Fruit fly (Drosophila melanogaster) whole organism, embryonic: ENCODE results near the gene Cont.

Experiments used
- CG10366 ChIP-seq: fragments of 200-800 bp; sonication (Bioruptor generic); IDR thresholded peaks from 2 replicates; pipeline ENCODE4 v1.3.6; 2022; ENCODE audit warnings: missing biosample characterization, missing genetic modification characterization
- CG10543 ChIP-seq: fragments of 200-800 bp; sonication (Bioruptor generic); optimal IDR thresholded peaks from 3 replicates; lab custom pipeline; 2017; ENCODE audit warnings: missing biosample characterization, mild to moderate bottlenecking, missing genetic modification characterization, moderate library complexity
- CG10654 ChIP-seq: fragments of 200-800 bp; sonication (Bioruptor generic); optimal IDR thresholded peaks from 2 replicates; lab custom pipeline; 2016; ENCODE audit warnings: missing biosample characterization, missing genetic modification characterization
- CG11560 ChIP-seq: fragments of 200-800 bp; sonication (Bioruptor generic); IDR thresholded peaks from 3 replicates; pipeline ENCODE4 v1.3.6; 2022; ENCODE audit warnings: missing biosample characterization, missing genetic modification characterization
- CG1233 ChIP-seq: fragments of 200-800 bp; sonication (Bioruptor generic); optimal IDR thresholded peaks from 4 replicates; lab custom pipeline; 2018; ENCODE audit warnings: missing biosample characterization, mild to moderate bottlenecking, missing genetic modification characterization
- CG12391 ChIP-seq: fragments of 200-800 bp; sonication (Bioruptor generic); optimal IDR thresholded peaks from 3 replicates; lab custom pipeline; 2018; ENCODE audit warnings: missing biosample characterization, mild to moderate bottlenecking, missing genetic modification characterization, moderate library complexity
- CG12942 ChIP-seq: fragments of 200-800 bp; sonication (Bioruptor generic); optimal IDR thresholded peaks from 3 replicates; lab custom pipeline; 2016; ENCODE audit warnings: missing biosample characterization, missing genetic modification characterization
- CG13624 ChIP-seq: fragments of 200-800 bp; sonication (Bioruptor generic); optimal IDR thresholded peaks from 2 replicates; lab custom pipeline; 2016; ENCODE audit warnings: missing biosample characterization, missing genetic modification characterization
- CG14710 ChIP-seq: fragments of 200-800 bp; sonication (Bioruptor generic); optimal IDR thresholded peaks from 3 replicates; lab custom pipeline; 2019; ENCODE audit warnings: missing biosample characterization, mild to moderate bottlenecking, missing genetic modification characterization, moderate library complexity
- CG15011 ChIP-seq: fragments of 200-800 bp; sonication (Bioruptor generic); optimal IDR thresholded peaks from 3 replicates; lab custom pipeline; 2018; ENCODE audit warnings: missing biosample characterization, mild to moderate bottlenecking, missing genetic modification characterization
- CG17385 ChIP-seq: fragments of 200-800 bp; sonication (Bioruptor generic); optimal IDR thresholded peaks from 3 replicates; lab custom pipeline; 2018; ENCODE audit warnings: missing biosample characterization, mild to moderate bottlenecking, missing genetic modification characterization
- CG17829 ChIP-seq: fragments of 200-800 bp; optimal IDR thresholded peaks from 2 replicates; lab custom pipeline; 2019; ENCODE audit warnings: missing biosample characterization, mild to moderate bottlenecking, missing genetic modification characterization, moderate library complexity
- CG17912 ChIP-seq: fragments of 200-800 bp; sonication (Bioruptor generic); optimal IDR thresholded peaks from 2 replicates; lab custom pipeline; 2018; ENCODE audit warnings: missing biosample characterization, mild to moderate bottlenecking, missing genetic modification characterization
- CG30403 ChIP-seq: fragments of 200-800 bp; sonication (Bioruptor generic); optimal IDR thresholded peaks from 3 replicates; lab custom pipeline; 2016; ENCODE audit warnings: missing biosample characterization, missing genetic modification characterization
- CG32532 ChIP-seq: fragments of 200-800 bp; sonication (Bioruptor generic); IDR thresholded peaks from 2 replicates; pipeline ENCODE4 v1.3.6; 2022; ENCODE audit warnings: missing biosample characterization, missing genetic modification characterization
- CG43689 ChIP-seq: fragments of 200-800 bp; sonication (Bioruptor generic); IDR thresholded peaks from 2 replicates; pipeline ENCODE4 v1.3.6; 2022; ENCODE audit warnings: missing biosample characterization, missing genetic modification characterization
- CG4617 ChIP-seq: fragments of 200-800 bp; sonication (Bioruptor generic); optimal IDR thresholded peaks from 3 replicates; lab custom pipeline; 2016; ENCODE audit warnings: missing biosample characterization, missing genetic modification characterization, borderline replicate concordance
- CG4854 ChIP-seq: fragments of 200-800 bp; sonication (Bioruptor generic); optimal IDR thresholded peaks from 2 replicates; lab custom pipeline; 2016; ENCODE audit warnings: missing biosample characterization, missing genetic modification characterization, inconsistent platforms
- CG7987 ChIP-seq: fragments of 200-800 bp; sonication (Bioruptor generic); optimal IDR thresholded peaks from 2 replicates; lab custom pipeline; 2018; ENCODE audit warnings: missing biosample characterization, mild to moderate bottlenecking, missing genetic modification characterization, moderate library complexity
- CHES-1-like ChIP-seq: fragments of 200-800 bp; sonication (Bioruptor generic); optimal IDR thresholded peaks from 2 replicates; lab custom pipeline; 2016; ENCODE audit warnings: missing biosample characterization, missing genetic modification characterization
- CTCF ChIP-seq: fragments of 200-800 bp; sonication (Bioruptor generic); optimal IDR thresholded peaks from 2 replicates; lab custom pipeline; 2017; ENCODE audit warnings: missing biosample characterization, mild to moderate bottlenecking, missing genetic modification characterization, moderate library complexity
- Camta ChIP-seq: fragments of 200-800 bp; sonication (Bioruptor generic); optimal IDR thresholded peaks from 2 replicates; lab custom pipeline; 2016; ENCODE audit warnings: missing biosample characterization, missing genetic modification characterization
- D19A ChIP-seq: fragments of 200-800 bp; optimal IDR thresholded peaks from 3 replicates; lab custom pipeline; 2019; ENCODE audit warnings: missing biosample characterization, mild to moderate bottlenecking, missing genetic modification characterization, moderate library complexity
- Dad ChIP-seq: fragments of 200-800 bp; sonication (Bioruptor generic); optimal IDR thresholded peaks from 3 replicates; lab custom pipeline; 2016; ENCODE audit warnings: missing biosample characterization, missing genetic modification characterization
- Deaf1 ChIP-seq: fragments of 200-800 bp; optimal IDR thresholded peaks from 3 replicates; lab custom pipeline; 2019; ENCODE audit warnings: missing biosample characterization, mild to moderate bottlenecking, missing genetic modification characterization, moderate library complexity
- Doc3 ChIP-seq: fragments of 200-800 bp; sonication (Bioruptor generic); IDR thresholded peaks from 3 replicates; pipeline ENCODE4 v1.3.6; 2022; ENCODE audit warnings: missing biosample characterization, missing genetic modification characterization; ENCODE audit not compliant: partially characterized antibody
- Dp ChIP-seq: fragments of 200-800 bp; sonication (Bioruptor generic); optimal IDR thresholded peaks from 2 replicates; lab custom pipeline; 2018; ENCODE audit warnings: missing biosample characterization, mild to moderate bottlenecking, missing genetic modification characterization, moderate library complexity
- Dref ChIP-seq: fragments of 200-800 bp; sonication (Bioruptor generic); IDR thresholded peaks from 2 replicates; pipeline ENCODE4 v1.3.6; 2022; ENCODE audit warnings: missing biosample characterization, missing genetic modification characterization
- Drgx ChIP-seq: fragments of 200-800 bp; sonication (Bioruptor generic); IDR thresholded peaks from 2 replicates; pipeline ENCODE4 v1.3.6; 2022; ENCODE audit warnings: missing biosample characterization, missing genetic modification characterization
- ERR ChIP-seq: fragments of 200-800 bp; sonication (Bioruptor generic); optimal IDR thresholded peaks from 2 replicates; lab custom pipeline; 2016; ENCODE audit warnings: missing biosample characterization, missing genetic modification characterization
- Ets65A ChIP-seq: fragments of 200-800 bp; sonication (Bioruptor generic); peaks from one replicate; lab custom pipeline; 2016; ENCODE audit warnings: missing biosample characterization, missing genetic modification characterization
- Ets97D ChIP-seq: fragments of 200-800 bp; sonication (Bioruptor generic); optimal IDR thresholded peaks from 3 replicates; lab custom pipeline; 2016; ENCODE audit warnings: missing biosample characterization, missing genetic modification characterization
- GATAe ChIP-seq: fragments of 200-800 bp; sonication (Bioruptor generic); conservative IDR thresholded peaks from 2 replicates; pipeline ENCODE4 v1.3.6; 2022; ENCODE audit warnings: missing biosample characterization, missing genetic modification characterization
- HLH3B ChIP-seq: fragments of 200-800 bp; sonication (Bioruptor generic); IDR thresholded peaks from 2 replicates; pipeline ENCODE4 v1.3.6; 2022; ENCODE audit warnings: missing biosample characterization, missing genetic modification characterization
- Meics ChIP-seq: fragments of 200-800 bp; sonication (Bioruptor generic); optimal IDR thresholded peaks from 2 replicates; lab custom pipeline; 2017; ENCODE audit warnings: missing biosample characterization, mild to moderate bottlenecking, missing genetic modification characterization
- NK7.1 ChIP-seq: fragments of 200-800 bp; sonication (Bioruptor generic); optimal IDR thresholded peaks from 3 replicates; lab custom pipeline; 2016; ENCODE audit warnings: missing biosample characterization, missing genetic modification characterization
- Neu2 ChIP-seq: fragments of 200-800 bp; sonication (Bioruptor generic); optimal IDR thresholded peaks from 3 replicates; lab custom pipeline; 2016; ENCODE audit warnings: missing biosample characterization, missing genetic modification characterization, borderline replicate concordance
- Stat92E ChIP-seq, 3 experiments: fragments of >200 bp in 2 of 3; fragments of 200-800 bp in 1 of 3; sonication (Bioruptor generic) in 1 of 3; optimal IDR thresholded peaks; 2 replicates each; lab custom pipeline; 2017 to 2019; ENCODE audit warnings: missing biosample characterization in 3 of 3, missing genetic modification characterization in 3 of 3, mild to moderate bottlenecking in 1 of 3, moderate library complexity in 1 of 3
- abd-A ChIP-seq: fragments of 200-800 bp; sonication (Bioruptor generic); optimal IDR thresholded peaks from 3 replicates; lab custom pipeline; 2019; ENCODE audit warnings: missing biosample characterization, mild to moderate bottlenecking, missing genetic modification characterization, moderate library complexity
- ato ChIP-seq: fragments of 200-800 bp; sonication (Bioruptor generic); IDR thresholded peaks from 2 replicates; pipeline ENCODE4 v1.3.6; 2022; ENCODE audit warnings: missing biosample characterization, missing genetic modification characterization; ENCODE audit not compliant: partially characterized antibody
- chif ChIP-seq, 2 experiments: fragments of 200-800 bp; sonication (Bioruptor generic); optimal IDR thresholded peaks; 3 replicates each; lab custom pipeline; 2016; ENCODE audit warnings: missing biosample characterization in 2 of 2, missing genetic modification characterization in 2 of 2
- da ChIP-seq: fragments of 200-800 bp; sonication (Bioruptor generic); optimal IDR thresholded peaks from 2 replicates; lab custom pipeline; 2016; ENCODE audit warnings: missing biosample characterization, missing genetic modification characterization
- dan ChIP-seq: fragments of 200-800 bp; sonication (Bioruptor generic); IDR thresholded peaks from 2 replicates; pipeline ENCODE4 v1.3.6; 2022; ENCODE audit warnings: missing biosample characterization, missing genetic modification characterization
- gcm2 ChIP-seq: fragments of 200-800 bp; sonication (Bioruptor generic); optimal IDR thresholded peaks from 2 replicates; lab custom pipeline; 2016; ENCODE audit warnings: missing biosample characterization, missing genetic modification characterization
- gem ChIP-seq: fragments of 200-800 bp; sonication (Bioruptor generic); optimal IDR thresholded peaks from 2 replicates; lab custom pipeline; 2019; ENCODE audit warnings: missing biosample characterization, mild to moderate bottlenecking, missing genetic modification characterization, moderate library complexity
- hbn ChIP-seq: fragments of 200-800 bp; sonication (Bioruptor generic); IDR thresholded peaks from 2 replicates; pipeline ENCODE4 v1.3.6; 2022; ENCODE audit warnings: missing biosample characterization, missing genetic modification characterization; ENCODE audit not compliant: partially characterized antibody
- her ChIP-seq: fragments of 200-800 bp; sonication (Bioruptor generic); optimal IDR thresholded peaks from 2 replicates; lab custom pipeline; 2016; ENCODE audit warnings: missing biosample characterization, missing genetic modification characterization
- luna ChIP-seq: fragments of 200-800 bp; sonication (Bioruptor generic); optimal IDR thresholded peaks from 2 replicates; lab custom pipeline; 2016; ENCODE audit warnings: missing biosample characterization, missing genetic modification characterization
- psq ChIP-seq: fragments of 200-800 bp; sonication (Bioruptor generic); optimal IDR thresholded peaks from 2 replicates; lab custom pipeline; 2017; ENCODE audit warnings: missing biosample characterization, missing genetic modification characterization
- run ChIP-seq: fragments of 200-800 bp; sonication (Bioruptor generic); optimal IDR thresholded peaks from 3 replicates; lab custom pipeline; 2018; ENCODE audit warnings: missing biosample characterization, mild to moderate bottlenecking, missing genetic modification characterization
- sna ChIP-seq: fragments of 200-800 bp; sonication (Bioruptor generic); IDR thresholded peaks from 2 replicates; pipeline ENCODE4 v1.3.6; 2022; ENCODE audit warnings: missing biosample characterization, missing genetic modification characterization; ENCODE audit not compliant: partially characterized antibody
- sob ChIP-seq: fragments of 200-800 bp; sonication (Bioruptor generic); IDR thresholded peaks from 2 replicates; pipeline ENCODE4 v1.3.6; 2022; ENCODE audit warnings: missing biosample characterization, missing genetic modification characterization
- tup ChIP-seq: fragments of 200-800 bp; sonication (Bioruptor generic); optimal IDR thresholded peaks from 2 replicates; lab custom pipeline; 2016; ENCODE audit warnings: missing biosample characterization, mild to moderate bottlenecking, missing genetic modification characterization, moderate library complexity

Gene Cont

dm6 chr3R:4359625-4360024 is 21.5 kb upstream of the Cont start, which contains the start of gene CG1090 (continued):
- no peak for TF ChIP-seq CG30403 (GFP tag; lab: Kevin White, UChicago)
- TF ChIP-seq CG32532 (GFP tag; lab: Robert Waterston, UW) = no peak
- TF ChIP-seq CG17829 (tag; lab: Kevin White, UChicago) = no peak
- no peak for TF ChIP-seq gem (tag; lab: Kevin White, UChicago)
- no peak for TF ChIP-seq Dad (GFP tag; lab: Kevin White, UChicago)
- no peak for TF ChIP-seq CG7987 (GFP tag; lab: Kevin White, UChicago)
- peak; percentile 28 for TF ChIP-seq CG17385 (GFP tag; lab: Kevin White, UChicago)
- TF ChIP-seq Neu2 (GFP tag; lab: Kevin White, UChicago) = no peak
- no peak for TF ChIP-seq Dp (GFP tag; lab: Kevin White, UChicago)
- no peak for TF ChIP-seq GATAe (GFP tag; lab: Robert Waterston, UW)
- TF ChIP-seq psq (GFP tag; lab: Kevin White, UChicago) = no peak
- TF ChIP-seq CG12391 (tag; lab: Kevin White, UChicago) = no peak
- TF ChIP-seq CHES-1-like (GFP tag; lab: Kevin White, UChicago) = no peak
- no peak for TF ChIP-seq Stat92E (GFP tag; optimal IDR thresholded peaks at IDR 0.05; lab: Kevin White, UChicago)
- TF ChIP-seq her (GFP tag; lab: Kevin White, UChicago) = no peak
- no peak for TF ChIP-seq Dref (GFP tag; lab: Robert Waterston, UW)
- peak; percentile 95 for TF ChIP-seq Deaf1 (tag; lab: Kevin White, UChicago)
- no peak for TF ChIP-seq Doc3 (GFP tag; lab: Robert Waterston, UW)
- no peak for TF ChIP-seq chif (GFP tag; optimal IDR thresholded peaks at IDR 0.05; lab: Kevin White, UChicago)
- TF ChIP-seq Ets97D (GFP tag; lab: Kevin White, UChicago) = peak; percentile 68
- no peak for TF ChIP-seq CG43689
- TF ChIP-seq Drgx = no peak
- TF ChIP-seq run (tag; lab: Kevin White, UChicago) = no peak
- no peak for TF ChIP-seq gcm2
- TF ChIP-seq hbn (GFP tag; lab: Robert Waterston, UW) = no peak
- TF ChIP-seq CTCF (GFP tag; lab: Kevin White, UChicago) = peak; percentile 90
- TF ChIP-seq Camta (GFP tag; lab: Kevin White, UChicago) = no peak
- TF ChIP-seq NK7.1 (GFP tag; lab: Kevin White, UChicago) = no peak
- TF ChIP-seq Ets65A (GFP tag; lab: Kevin White, UChicago) = peak; percentile 60
- peak; percentile 64 for TF ChIP-seq CG10543 (GFP tag; lab: Kevin White, UChicago)
- TF ChIP-seq CG4617 (GFP tag; lab: Kevin White, UChicago) = no peak
- TF ChIP-seq CG13624 (GFP tag; lab: Kevin White, UChicago) = no peak
- no peak for TF ChIP-seq ato (GFP tag; lab: Robert Waterston, UW)
- no peak for TF ChIP-seq CG14710 (tag; lab: Kevin White, UChicago)
- no peak for TF ChIP-seq da
- no peak for TF ChIP-seq sna (GFP tag; lab: Robert Waterston, UW)
- no peak for TF ChIP-seq HLH3B (GFP tag; lab: Robert Waterston, UW)
- no peak for TF ChIP-seq CG12942 (GFP tag; lab: Kevin White, UChicago)
- no peak for TF ChIP-seq luna
- TF ChIP-seq CG1233 (GFP tag; lab: Kevin White, UChicago) = no peak
- TF ChIP-seq sob (GFP tag; lab: Robert Waterston, UW) = no peak
- TF ChIP-seq D19A (tag; lab: Kevin White, UChicago) = no peak
- no peak for TF ChIP-seq CG15011 (GFP tag; lab: Kevin White, UChicago)
- no peak for TF ChIP-seq CG10654 (GFP tag; lab: Kevin White, UChicago)
- peak; percentile 67 for TF ChIP-seq abd-A (tag; lab: Kevin White, UChicago)
- TF ChIP-seq ERR (GFP tag; lab: Kevin White, UChicago) = no peak
- TF ChIP-seq CG17912 (GFP tag; lab: Kevin White, UChicago) = no peak
- TF ChIP-seq Meics = peak; percentile 52
- no peak for TF ChIP-seq CG4854 (GFP tag; lab: Kevin White, UChicago)
- TF ChIP-seq CG11560 (tag; lab: Robert Waterston, UW) = no peak
- no peak for TF ChIP-seq CG10366 (GFP tag; lab: Robert Waterston, UW)
- TF ChIP-seq dan (GFP tag; lab: Robert Waterston, UW) = no peak
- no peak for TF ChIP-seq tup (GFP tag; lab: Kevin White, UChicago)
